Fruit fly (Drosophila melanogaster) whole organism, adult: ENCODE results near the gene Tasp1.

Source experiments
- CG11617 ChIP-seq: fragments of 200-800 bp; sonication (Bioruptor generic); optimal IDR thresholded peaks from 2 replicates; lab custom pipeline; 2017; ENCODE audit warnings: mild to moderate bottlenecking, missing biosample characterization, missing genetic modification reagents, missing genetic modification characterization
- CG12768 ChIP-seq: fragments of 200-800 bp; sonication (Bioruptor generic); optimal IDR thresholded peaks from 2 replicates; lab custom pipeline; 2017; ENCODE audit warnings: missing biosample characterization, missing genetic modification characterization, mild to moderate bottlenecking, moderate library complexity, missing genetic modification reagents
- CG14711 ChIP-seq: fragments of 200-800 bp; sonication (Bioruptor generic); optimal IDR thresholded peaks from 2 replicates; lab custom pipeline; 2018; ENCODE audit warnings: missing biosample characterization, mild to moderate bottlenecking, missing genetic modification characterization, moderate library complexity
- CG5204 ChIP-seq: fragments of 200-800 bp; sonication (Bioruptor generic); optimal IDR thresholded peaks from 2 replicates; lab custom pipeline; 2016; ENCODE audit warnings: missing biosample characterization, missing genetic modification characterization
- CG7101 ChIP-seq: fragments of 200-800 bp; sonication (Bioruptor generic); optimal IDR thresholded peaks from 2 replicates; lab custom pipeline; 2018; ENCODE audit warnings: missing biosample characterization, mild to moderate bottlenecking, missing genetic modification characterization, moderate library complexity
- Mnt ChIP-seq: fragments of 200-800 bp; sonication (Bioruptor generic); optimal IDR thresholded peaks from 2 replicates; lab custom pipeline; 2016; ENCODE audit warnings: missing biosample characterization, mild to moderate bottlenecking, missing genetic modification characterization
- pad ChIP-seq: fragments of 200-800 bp; sonication (Bioruptor generic); optimal IDR thresholded peaks from 3 replicates; lab custom pipeline; 2017; ENCODE audit warnings: missing biosample characterization, missing genetic modification characterization, mild to moderate bottlenecking, moderate library complexity, missing genetic modification reagents

- TF ChIP-seq CG7101 (tag; lab: Kevin White, UChicago), result no peak
- no peak for TF ChIP-seq CG12768
- no peak for TF ChIP-seq pad (GFP tag; lab: Kevin White, UChicago)
- TF ChIP-seq Mnt, result no peak
- TF ChIP-seq CG14711 (tag; lab: Kevin White, UChicago), result no peak
- TF ChIP-seq CG11617, result no peak
- TF ChIP-seq CG5204, result no peak
Observed at dm6 chr3L:16083693-16084092, 3.6 kb downstream of the Tasp1 start, which contains the start of gene CG13075.
